Fruit fly (Drosophila melanogaster): ENCODE data around the gene CG14551.

Gene CG14551

DNA sequence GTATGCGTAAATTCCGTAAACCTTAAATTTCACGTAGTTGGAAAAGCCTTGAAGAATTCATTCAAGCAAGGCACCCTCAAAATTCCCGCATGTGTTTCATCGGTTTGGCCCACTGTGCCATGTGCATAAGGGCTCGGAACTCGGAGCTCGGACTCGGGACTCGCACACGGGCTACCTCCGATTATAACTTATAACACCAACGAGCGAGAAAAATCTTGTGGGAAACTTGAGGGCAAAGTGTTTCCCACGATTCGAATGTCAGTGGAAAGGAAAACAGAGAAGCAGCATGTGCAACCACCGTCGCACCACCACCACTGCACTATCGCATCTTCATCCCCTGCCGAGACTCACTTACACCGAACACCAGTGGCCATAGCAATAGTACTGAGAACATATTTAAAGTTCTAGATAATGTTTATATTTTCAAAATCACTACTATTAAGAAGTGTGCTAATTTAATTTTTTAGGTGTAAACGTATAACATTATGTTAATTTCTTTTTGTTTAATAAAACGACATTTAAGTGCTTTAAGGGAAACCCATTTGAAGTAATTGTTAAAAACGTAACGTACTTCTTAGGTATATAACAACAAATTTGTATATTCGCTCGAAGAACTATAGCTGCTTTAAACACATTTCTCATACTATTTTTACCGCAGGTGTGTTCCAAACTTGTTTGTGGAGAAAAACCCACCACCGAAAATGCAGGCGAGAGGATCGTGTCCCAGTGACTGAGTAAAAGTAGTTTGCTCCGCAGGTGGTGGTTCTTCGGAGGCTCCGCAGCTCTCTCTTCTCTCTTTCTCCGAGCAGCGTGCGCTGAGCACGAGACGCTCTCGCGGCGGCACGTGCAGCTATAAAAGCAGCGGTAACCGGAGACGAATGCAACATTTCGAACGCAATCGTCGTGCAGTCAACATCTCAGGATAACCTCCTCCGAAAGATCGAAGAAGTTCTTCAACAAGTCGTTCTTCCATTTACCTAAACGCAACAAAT is 26.4 kb downstream of the CG14551 start (continued):
- no peak for TF ChIP-seq Dll (GFP tag; IDR thresholded peaks at IDR 0.05; ENCODE audit: partially characterized antibody)
- peak; percentile 96 for TF ChIP-seq trem (tag; optimal IDR thresholded peaks at IDR 0.05)
- peak; percentile 95 for TF ChIP-seq twi (tag; optimal IDR thresholded peaks at IDR 0.05)
- peak; percentile 97 for TF ChIP-seq kni (GFP tag; optimal IDR thresholded peaks at IDR 0.05)
- peak in 1 of 2 experiments; percentile 92 for TF ChIP-seq Hr78 (GFP tag; optimal IDR thresholded peaks at IDR 0.05)
- peak; percentile 94 for TF ChIP-seq Blimp-1 (GFP tag; optimal IDR thresholded peaks at IDR 0.05)
- peak; percentile 78 for TF ChIP-seq nau (GFP tag; optimal IDR thresholded peaks at IDR 0.05)
- TF ChIP-seq wdn (GFP tag; IDR thresholded peaks at IDR 0.05) = no peak
- TF ChIP-seq MESR4 (GFP tag; optimal IDR thresholded peaks at IDR 0.05) = no peak
- peak; percentile 83 for TF ChIP-seq Hsf (GFP tag; optimal IDR thresholded peaks at IDR 0.05)
- peak; percentile 94 for TF ChIP-seq fd96Cb (tag; optimal IDR thresholded peaks at IDR 0.05)
- peak; percentile 91 for TF ChIP-seq grau (tag; optimal IDR thresholded peaks at IDR 0.05)
- TF ChIP-seq CG15073 (GFP tag; optimal IDR thresholded peaks at IDR 0.05) = no peak
- TF ChIP-seq CG17829 (tag; optimal IDR thresholded peaks at IDR 0.05) = peak; percentile 98
- no peak for TF ChIP-seq B-H2 (GFP tag; optimal IDR thresholded peaks at IDR 0.05)
- peak; percentile 68 for TF ChIP-seq CG16863 (GFP tag; optimal IDR thresholded peaks at IDR 0.05)
- peak; percentile 87 for TF ChIP-seq Nf-YB (GFP tag; optimal IDR thresholded peaks at IDR 0.05)
- TF ChIP-seq emc (GFP tag; optimal IDR thresholded peaks at IDR 0.05) = no peak
- peak; percentile 51 for TF ChIP-seq ems (GFP tag; optimal IDR thresholded peaks at IDR 0.05)
- TF ChIP-seq CG8290 (GFP tag; optimal IDR thresholded peaks at IDR 0.05) = peak; percentile 88
- TF ChIP-seq CG8290 (tag; optimal IDR thresholded peaks at IDR 0.05) = peak in 1 of 2 experiments; percentile 97
- peak; percentile 69 for TF ChIP-seq Awh (GFP tag; IDR thresholded peaks at IDR 0.05)
- TF ChIP-seq CG6791 (GFP tag; IDR thresholded peaks at IDR 0.05; ENCODE audit: partially characterized antibody) = peak; percentile 67; the same call in 2 of the 3 replicates
- peak; percentile 17; the same call in 1 of the 4 replicates for TF ChIP-seq Gug (GFP tag; IDR thresholded peaks at IDR 0.05)
- no peak for TF ChIP-seq sc (optimal IDR thresholded peaks at IDR 0.05)
- TF ChIP-seq sc (GFP tag; optimal IDR thresholded peaks at IDR 0.05) = peak; percentile 93
- 0 out of 3 replicates have a peak, but pooled peaks have one; percentile 7 for TF ChIP-seq CG16813 (GFP tag; IDR thresholded peaks at IDR 0.05; ENCODE audit: partially characterized antibody)
- TF ChIP-seq CG17568 (GFP tag; optimal IDR thresholded peaks at IDR 0.05) = peak; percentile 82
- no peak for TF ChIP-seq sna (GFP tag; IDR thresholded peaks at IDR 0.05; ENCODE audit: partially characterized antibody)
- TF ChIP-seq CG10979 (tag; optimal IDR thresholded peaks at IDR 0.05) = peak; percentile 99
- TF ChIP-seq lab (GFP tag; optimal IDR thresholded peaks at IDR 0.05) = peak; percentile 57
- peak; percentile 56 for TF ChIP-seq Neu2 (GFP tag; optimal IDR thresholded peaks at IDR 0.05; ENCODE audit: borderline replicate concordance)
- TF ChIP-seq otp (GFP tag; IDR thresholded peaks at IDR 0.05) = peak; percentile 52; the same call in 1 of the 3 replicates
- peak; percentile 89 for TF ChIP-seq CG11723 (GFP tag; optimal IDR thresholded peaks at IDR 0.05)
- peak; percentile 89 for TF ChIP-seq PHDP (tag; optimal IDR thresholded peaks at IDR 0.05)
- peak; percentile 98 for TF ChIP-seq Spps (tag; optimal IDR thresholded peaks at IDR 0.05)
- peak; percentile 53 for TF ChIP-seq CG10654 (GFP tag; optimal IDR thresholded peaks at IDR 0.05)
- peak; percentile 71 for TF ChIP-seq kay (GFP tag; optimal IDR thresholded peaks at IDR 0.05)
- peak; percentile 58 for TF ChIP-seq CG17186 (GFP tag; optimal IDR thresholded peaks at IDR 0.05)
- peak; percentile 77 for TF ChIP-seq bab2 (GFP tag; optimal IDR thresholded peaks at IDR 0.05)
- TF ChIP-seq Myb (GFP tag; optimal IDR thresholded peaks at IDR 0.05) = peak; percentile 30
- peak; percentile 87 for TF ChIP-seq Sox102F (GFP tag; optimal IDR thresholded peaks at IDR 0.05)
- TF ChIP-seq CG12769 (tag; optimal IDR thresholded peaks at IDR 0.05) = peak; percentile 37
- peak; percentile 82 for TF ChIP-seq en (GFP tag; optimal IDR thresholded peaks at IDR 0.05)
- peak; percentile 88 for TF ChIP-seq tap (tag; optimal IDR thresholded peaks at IDR 0.05)
- TF ChIP-seq Atf-2 (GFP tag; optimal IDR thresholded peaks at IDR 0.05) = peak; percentile 69
- TF ChIP-seq HLHmδ (GFP tag; optimal IDR thresholded peaks at IDR 0.05) = peak; percentile 99

Measured in whole organism, embryonic.